Fruit fly (Drosophila melanogaster) whole organism, wandering third instar larva: ENCODE data around the gene CG6753.

Experiments used
- Abd-B ChIP-seq: fragments of >200 bp; optimal IDR thresholded peaks from 2 replicates; lab custom pipeline; 2017; ENCODE audit warnings: missing biosample characterization, missing genetic modification characterization
- CG32264 ChIP-seq: fragments of 200-800 bp; sonication (Bioruptor generic); optimal IDR thresholded peaks from 2 replicates; lab custom pipeline; 2016; ENCODE audit warnings: missing biosample characterization, missing genetic modification characterization
- CG9705 ChIP-seq: fragments of 200-800 bp; sonication (Bioruptor generic); optimal IDR thresholded peaks from 2 replicates; lab custom pipeline; 2018; ENCODE audit warnings: missing biosample characterization, mild to moderate bottlenecking, missing genetic modification characterization
- Dfd ChIP-seq: fragments of >200 bp; optimal IDR thresholded peaks from 2 replicates; lab custom pipeline; 2017; ENCODE audit warnings: missing biosample characterization, missing genetic modification characterization
- Dif ChIP-seq: fragments of 200-275, 200-300 bp; sonication (Bioruptor generic); optimal IDR thresholded peaks from 2 replicates; lab custom pipeline; 2018; ENCODE audit warnings: missing biosample characterization, missing genetic modification characterization; ENCODE audit not compliant: partially characterized antibody
- GATAd ChIP-seq: sonication (Bioruptor generic); optimal IDR thresholded peaks from 2 replicates; lab custom pipeline; 2016; ENCODE audit warnings: missing biosample characterization, missing genetic modification characterization
- HLH106 ChIP-seq: fragments of 200-800 bp; optimal IDR thresholded peaks from 3 replicates; lab custom pipeline; 2019; ENCODE audit warnings: missing biosample characterization, mild to moderate bottlenecking, missing genetic modification characterization, moderate library complexity
- Hnf4 ChIP-seq: fragments of 200-800 bp; sonication (Bioruptor generic); optimal IDR thresholded peaks from 2 replicates; lab custom pipeline; 2016; ENCODE audit warnings: missing biosample characterization, mild to moderate bottlenecking, missing genetic modification characterization
- Hr78 ChIP-seq: fragments of >200 bp; optimal IDR thresholded peaks from 2 replicates; lab custom pipeline; 2017; ENCODE audit warnings: missing biosample characterization, missing genetic modification characterization
- Hr83 ChIP-seq: fragments of 200-300 bp; sonication (Bioruptor generic); optimal IDR thresholded peaks from 2 replicates; lab custom pipeline; 2016; ENCODE audit warnings: missing biosample characterization, mild to moderate bottlenecking, missing genetic modification characterization, moderate library complexity; ENCODE audit not compliant: poor library complexity, severe bottlenecking
- Jra ChIP-seq: sonication (Bioruptor generic); optimal IDR thresholded peaks from 2 replicates; lab custom pipeline; 2016; ENCODE audit warnings: missing biosample characterization, missing genetic modification characterization
- Mio ChIP-seq: sonication (Bioruptor generic); optimal IDR thresholded peaks from 2 replicates; lab custom pipeline; 2016; ENCODE audit warnings: missing biosample characterization, missing genetic modification characterization
- Myc ChIP-seq: fragments of >200 bp; optimal IDR thresholded peaks from 2 replicates; lab custom pipeline; 2017
- N ChIP-seq: fragments of >200 bp; optimal IDR thresholded peaks from 2 replicates; lab custom pipeline; 2018; ENCODE audit warnings: missing biosample characterization, missing external identifiers, missing genetic modification characterization
- OdsH ChIP-seq: fragments of 200-800 bp; sonication (Bioruptor generic); optimal IDR thresholded peaks from 2 replicates; lab custom pipeline; 2016; ENCODE audit warnings: missing biosample characterization, mild to moderate bottlenecking, missing genetic modification characterization
- Sp1 ChIP-seq: fragments of 200-800 bp; sonication (Bioruptor generic); optimal IDR thresholded peaks from 3 replicates; lab custom pipeline; 2019; ENCODE audit warnings: missing biosample characterization, mild to moderate bottlenecking, missing genetic modification characterization, moderate library complexity
- Vsx2 ChIP-seq: fragments of 200-300, 225-300 bp; sonication (Bioruptor generic); optimal IDR thresholded peaks from 2 replicates; lab custom pipeline; 2018; ENCODE audit warnings: missing biosample characterization, missing genetic modification characterization; ENCODE audit not compliant: partially characterized antibody
- br ChIP-seq: fragments of 200-800 bp; sonication (Bioruptor generic); optimal IDR thresholded peaks from 2 replicates; lab custom pipeline; 2016; ENCODE audit warnings: missing biosample characterization, missing genetic modification characterization
- brk ChIP-seq: fragments of 200-800 bp; sonication (Bioruptor generic); optimal IDR thresholded peaks from 2 replicates; lab custom pipeline; 2016; ENCODE audit warnings: missing biosample characterization, mild to moderate bottlenecking, missing genetic modification characterization
- dl ChIP-seq, 2 experiments: fragments of 175-275, 200-275 bp in 1 of 2; fragments of 200-275 bp in 1 of 2; sonication (Bioruptor generic); optimal IDR thresholded peaks; lab custom pipeline; 2018; ENCODE audit warnings: mild to moderate bottlenecking in 2 of 2, missing biosample characterization in 2 of 2, missing genetic modification characterization in 2 of 2, moderate library complexity in 2 of 2; ENCODE audit not compliant: partially characterized antibody in 2 of 2, insufficient read depth in 1 of 2
- dmrt93B ChIP-seq: fragments of 200-800 bp; sonication (Bioruptor generic); optimal IDR thresholded peaks from 2 replicates; lab custom pipeline; 2018; ENCODE audit warnings: missing biosample characterization, mild to moderate bottlenecking, missing genetic modification characterization
- ey ChIP-seq: fragments of 200-800 bp; sonication (Bioruptor generic); optimal IDR thresholded peaks from 2 replicates; lab custom pipeline; 2016; ENCODE audit warnings: missing biosample characterization, missing genetic modification characterization
- foxo ChIP-seq, 2 experiments: fragments of 200-800 bp; sonication (Bioruptor generic); optimal IDR thresholded peaks; 2 replicates in 1 of 2; 3 replicates in 1 of 2; lab custom pipeline; 2016 to 2017; ENCODE audit warnings: missing biosample characterization in 2 of 2, missing genetic modification characterization in 2 of 2
- h ChIP-seq: fragments of 200-800 bp; sonication (Bioruptor generic); optimal IDR thresholded peaks from 3 replicates; lab custom pipeline; 2016; ENCODE audit warnings: missing biosample characterization, mild to moderate bottlenecking, missing genetic modification characterization
- jim ChIP-seq: fragments of 175-275, 200-325 bp; sonication (Bioruptor generic); optimal IDR thresholded peaks from 2 replicates; lab custom pipeline; 2016; ENCODE audit warnings: missing biosample characterization, mild to moderate bottlenecking, missing genetic modification characterization
- lola ChIP-seq: fragments of >200 bp; optimal IDR thresholded peaks from 2 replicates; lab custom pipeline; 2017; ENCODE audit warnings: missing biosample characterization, missing genetic modification characterization
- psq ChIP-seq: fragments of 200-800 bp; sonication (Bioruptor generic); optimal IDR thresholded peaks from 3 replicates; lab custom pipeline; 2017; ENCODE audit warnings: missing biosample characterization, mild to moderate bottlenecking, missing genetic modification characterization, moderate library complexity
- rgr ChIP-seq: fragments of 200-800 bp; sonication (Bioruptor generic); optimal IDR thresholded peaks from 3 replicates; lab custom pipeline; 2016; ENCODE audit warnings: missing biosample characterization, mild to moderate bottlenecking, missing genetic modification characterization
- sage ChIP-seq: fragments of 200-800 bp; sonication (Bioruptor generic); optimal IDR thresholded peaks from 2 replicates; lab custom pipeline; 2016; ENCODE audit warnings: missing biosample characterization, mild to moderate bottlenecking, missing genetic modification characterization
- usp ChIP-seq: fragments of >200 bp; optimal IDR thresholded peaks from 2 replicates; lab custom pipeline; 2017; ENCODE audit warnings: missing biosample characterization, missing genetic modification characterization
- woc ChIP-seq: sonication (Bioruptor generic); optimal IDR thresholded peaks from 2 replicates; lab custom pipeline; 2016; ENCODE audit warnings: missing biosample characterization, mild to moderate bottlenecking, missing genetic modification characterization

Gene CG6753

dm6 chr3R:12641620-12642019 lies 662 bp downstream of the CG6753 start:
- TF ChIP-seq Abd-B (GFP tag; lab: Kevin White, UChicago) (no peak), jim (GFP tag; lab: Kevin White, UChicago) (no peak), N (GFP tag; lab: Kevin White, UChicago) (no peak)

DNA sequence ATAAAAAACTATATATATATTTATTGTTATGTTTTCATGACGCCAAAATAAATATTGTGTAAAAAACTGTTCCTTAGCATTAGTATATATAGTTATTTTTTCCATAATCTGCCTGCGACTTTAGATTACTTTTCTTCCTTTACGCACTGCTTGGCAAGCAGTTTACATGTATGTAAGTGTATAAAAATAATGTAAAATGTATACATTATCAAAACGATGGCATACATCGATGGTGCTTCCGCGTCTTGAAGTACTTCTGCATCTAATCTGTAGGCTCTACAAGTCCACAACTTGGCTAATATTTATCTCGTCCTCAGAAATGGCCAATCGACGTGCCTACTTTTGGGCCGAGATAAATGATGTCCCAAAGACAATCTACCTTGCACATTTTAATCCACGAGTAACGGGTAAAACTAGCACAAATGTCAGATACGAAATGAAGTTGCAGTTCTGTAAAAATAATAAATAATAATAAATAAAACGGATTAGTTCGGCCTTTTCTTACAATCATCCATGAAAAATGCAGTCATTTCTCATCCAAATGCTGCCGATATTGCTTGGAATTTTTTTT lies 4.2 kb downstream of the CG6753 start, which contains the start of gene CG11608:
TSS of gene CG11608 (plus strand) at position 521 of the 571 bp plus-strand sequence.
- no peak for TF ChIP-seq Jra (GFP tag; lab: Kevin White, UChicago)
- TF ChIP-seq brk (GFP tag; lab: Kevin White, UChicago) = no peak
- no peak for TF ChIP-seq Mio
- TF ChIP-seq h (GFP tag; lab: Kevin White, UChicago) = no peak
- no peak for TF ChIP-seq Vsx2 (GFP tag; lab: Kevin White, UChicago)
- TF ChIP-seq OdsH (GFP tag; lab: Kevin White, UChicago) = no peak
- no peak for TF ChIP-seq Myc (lab: Kevin White, UChicago)
- no peak for TF ChIP-seq Dfd
- no peak for TF ChIP-seq foxo (GFP tag; optimal IDR thresholded peaks at IDR 0.05; lab: Kevin White, UChicago)
- TF ChIP-seq Dif (GFP tag; lab: Kevin White, UChicago) = no peak
- TF ChIP-seq dmrt93B (GFP tag; lab: Kevin White, UChicago) = no peak
- TF ChIP-seq sage (GFP tag; lab: Kevin White, UChicago) = no peak
- no peak for TF ChIP-seq HLH106 (tag; lab: Kevin White, UChicago)
- no peak for TF ChIP-seq br (GFP tag; lab: Kevin White, UChicago)
- TF ChIP-seq Sp1 = no peak
- TF ChIP-seq CG32264 (GFP tag; lab: Kevin White, UChicago) = no peak
- TF ChIP-seq CG9705 (GFP tag; lab: Kevin White, UChicago) = no peak

DNA sequence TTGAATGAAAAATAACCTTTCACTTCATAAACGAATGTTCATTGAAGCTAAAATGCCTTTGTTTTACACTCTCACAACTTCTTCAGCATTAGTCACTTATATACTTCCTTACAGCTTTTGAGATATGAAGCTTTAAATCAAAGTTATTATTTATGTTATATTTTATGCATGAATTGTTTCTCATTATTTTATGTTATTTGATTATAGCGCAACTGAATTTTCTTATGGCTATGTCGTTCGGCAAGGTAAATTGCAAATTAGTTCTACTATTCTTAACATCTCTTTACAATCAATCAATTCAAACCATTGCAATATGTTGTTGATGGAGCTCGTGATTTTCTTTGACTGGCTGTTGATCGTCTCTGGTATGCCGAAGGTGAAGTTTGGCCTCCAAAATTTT lies 6.0 kb downstream of the CG6753 start, which contains the start of gene CG11600:
TSS of gene CG11600 (plus strand) at position 301 of the 400 bp plus-strand sequence.
- TF ChIP-seq dl (GFP tag; optimal IDR thresholded peaks at IDR 0.05; lab: Kevin White, UChicago; ENCODE audit: insufficient read depth in 1 of 2, partially characterized antibody in 2 of 2) (no peak), psq (GFP tag; lab: Kevin White, UChicago) (no peak), ey (GFP tag; lab: Kevin White, UChicago) (no peak), woc (GFP tag; lab: Kevin White, UChicago) (no peak), Jra (GFP tag; lab: Kevin White, UChicago) (no peak), Hnf4 (GFP tag; lab: Kevin White, UChicago) (no peak), CG9705 (GFP tag; lab: Kevin White, UChicago) (no peak), h (GFP tag; lab: Kevin White, UChicago) (no peak), Vsx2 (GFP tag; lab: Kevin White, UChicago) (no peak), lola (GFP tag; lab: Kevin White, UChicago) (no peak)

- TF ChIP-seq dl (GFP tag; optimal IDR thresholded peaks at IDR 0.05; lab: Kevin White, UChicago; ENCODE audit: insufficient read depth in 1 of 2, partially characterized antibody in 2 of 2) (no peak), ey (GFP tag; lab: Kevin White, UChicago) (no peak), Jra (GFP tag; lab: Kevin White, UChicago) (no peak), rgr (GFP tag; lab: Kevin White, UChicago) (no peak), Vsx2 (GFP tag; lab: Kevin White, UChicago) (no peak), Dif (GFP tag; lab: Kevin White, UChicago) (no peak), Hr78 (GFP tag; lab: Kevin White, UChicago) (no peak), usp (no peak), sage (GFP tag; lab: Kevin White, UChicago) (no peak), Mio (no peak), jim (GFP tag; lab: Kevin White, UChicago) (no peak), dmrt93B (GFP tag; lab: Kevin White, UChicago) (no peak), brk (GFP tag; lab: Kevin White, UChicago) (no peak), Abd-B (GFP tag; lab: Kevin White, UChicago) (no peak)
Observed at dm6 chr3R:12634617-12635016, 7.7 kb downstream of the CG6753 start, which contains the start of gene CG11598. Gene CG11598 (plus strand): TSS chr3R:12634917.

DNA sequence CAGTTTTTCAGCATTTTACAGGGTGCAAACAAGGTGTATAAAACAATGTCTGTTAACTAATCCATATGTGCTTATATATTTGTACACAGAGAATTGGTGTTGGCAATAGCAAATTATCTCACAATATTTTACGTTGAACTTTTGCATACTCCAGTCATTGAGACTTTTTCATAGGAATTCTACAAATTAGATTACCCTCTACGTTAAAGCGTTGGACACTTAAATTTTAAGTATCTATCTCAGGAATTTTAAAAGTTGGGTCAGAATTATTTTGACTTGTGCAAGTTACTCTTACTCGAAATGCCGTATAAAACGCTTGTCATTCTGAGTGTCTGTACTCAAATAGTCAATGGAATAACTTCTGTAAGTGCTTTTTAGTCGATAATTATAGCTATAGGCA lies 9.2 kb downstream of the CG6753 start, which contains the start of gene CG18530:
TSS of gene CG18530 (plus strand) at position 301 of the 400 bp plus-strand sequence.
- no peak for TF ChIP-seq Hr83 (GFP tag; lab: Kevin White, UChicago)
- no peak for TF ChIP-seq Jra (GFP tag; lab: Kevin White, UChicago)
- no peak for TF ChIP-seq GATAd (GFP tag; lab: Kevin White, UChicago)
- no peak for TF ChIP-seq Abd-B (GFP tag; lab: Kevin White, UChicago)
- no peak for TF ChIP-seq CG9705 (GFP tag; lab: Kevin White, UChicago)
- TF ChIP-seq, all 38 proteins: peak for 0
